Worm (Caenorhabditis elegans) whole organism, late embryonic: ENCODE data around the gene C23G10.1.

ENCODE experiments used
- ahr-1 ChIP-seq: sonication (generic microtip); optimal IDR thresholded peaks from 2 replicates; lab custom pipeline; 2016; ENCODE audit warnings: missing genetic modification characterization, missing compliant biosample characterization
- ama-1 ChIP-seq: fragments of 150-350 bp; optimal IDR thresholded peaks from 2 replicates; lab custom pipeline; 2014
- ceh-2 ChIP-seq: sonication (generic microtip); optimal IDR thresholded peaks from 2 replicates; lab custom pipeline; 2016; ENCODE audit warnings: missing genotype, missing genetic modification characterization, missing compliant biosample characterization
- ceh-24 ChIP-seq: sonication (generic microtip); optimal IDR thresholded peaks from 2 replicates; lab custom pipeline; 2016; ENCODE audit warnings: mild to moderate bottlenecking, missing genetic modification characterization, missing compliant biosample characterization
- dve-1 ChIP-seq: sonication (generic microtip); optimal IDR thresholded peaks from 2 replicates; lab custom pipeline; 2017; ENCODE audit warnings: antibody characterized with exemption, mild to moderate bottlenecking, missing genetic modification characterization, missing compliant biosample characterization
- lim-6 ChIP-seq: sonication (generic microtip); optimal IDR thresholded peaks from 2 replicates; lab custom pipeline; 2016; ENCODE audit warnings: missing genetic modification characterization, missing compliant biosample characterization
- madf-2 ChIP-seq: sonication (generic microtip); optimal IDR thresholded peaks from 2 replicates; lab custom pipeline; 2017; ENCODE audit warnings: missing genetic modification characterization, missing compliant biosample characterization
- mec-3 ChIP-seq: sonication (generic microtip); optimal IDR thresholded peaks from 2 replicates; lab custom pipeline; 2016; ENCODE audit warnings: borderline replicate concordance, missing genetic modification characterization, missing compliant biosample characterization
- nfya-1 ChIP-seq: sonication (generic microtip); optimal IDR thresholded peaks from 2 replicates; lab custom pipeline; 2017; ENCODE audit warnings: missing genetic modification characterization, mild to moderate bottlenecking, missing compliant biosample characterization, antibody characterized with exemption, moderate library complexity
- nhr-11 ChIP-seq: fragments of 150-350 bp; optimal IDR thresholded peaks from 2 replicates; lab custom pipeline; 2014; ENCODE audit warnings: missing biosample characterization, missing genetic modification characterization
- pqm-1 ChIP-seq: sonication (generic microtip); optimal IDR thresholded peaks from 2 replicates; lab custom pipeline; 2016; ENCODE audit warnings: missing genetic modification characterization, missing compliant biosample characterization
- unc-3 ChIP-seq, 2 experiments: fragments of 200-800 bp in 1 of 2; sonication (Bioruptor generic) in 1 of 2; sonication (generic microtip) in 1 of 2; conservative IDR thresholded peaks in 1 of 2; optimal IDR thresholded peaks in 1 of 2; 2 replicates each; pipeline versions ENCODE4 v1.3.6 to Lab custom; 2016 to 2022; ENCODE audit warnings: missing compliant biosample characterization in 2 of 2, missing genetic modification characterization in 2 of 2, missing genetic modification reagents in 1 of 2
- unc-86 ChIP-seq: sonication (generic microtip); optimal IDR thresholded peaks from 2 replicates; lab custom pipeline; 2016; ENCODE audit warnings: missing genetic modification characterization, missing compliant biosample characterization
- zip-5 ChIP-seq: sonication (generic microtip); optimal IDR thresholded peaks from 2 replicates; lab custom pipeline; 2016; ENCODE audit warnings: missing genetic modification characterization, missing compliant biosample characterization

ce11 chrIII:6258262-6258661, 49.2 kb downstream of the C23G10.1 start, which contains the start of gene srg-1:
- TF ChIP-seq ahr-1 (no peak), ceh-24 (tag; lab: Kevin White, UChicago) (no peak), nhr-11 (no peak), dve-1 (tag; lab: Kevin White, UChicago) (no peak), madf-2 (tag; lab: Kevin White, UChicago) (no peak), nfya-1 (tag; lab: Kevin White, UChicago) (no peak), pqm-1 (tag; lab: Kevin White, UChicago) (no peak), unc-3 (GFP tag; conservative IDR thresholded peaks at IDR 0.05; lab: Robert Waterston, UW) (no peak), unc-3 (tag; optimal IDR thresholded peaks at IDR 0.05; lab: Kevin White, UChicago) (no peak), ceh-2 (no peak), unc-86 (tag; lab: Kevin White, UChicago) (no peak), zip-5 (tag; lab: Kevin White, UChicago) (no peak), mec-3 (tag; lab: Kevin White, UChicago) (no peak), lim-6 (tag; lab: Kevin White, UChicago) (no peak), ama-1 (lab: Kevin White, UChicago) (no peak)
